Fruit fly (Drosophila melanogaster) whole organism, wandering third instar larva: ENCODE measurements around the gene CG16717.

Source experiments
- CrebA ChIP-seq: fragments of 200-800 bp; sonication (Bioruptor generic); optimal IDR thresholded peaks from 2 replicates; lab custom pipeline; 2016; ENCODE audit warnings: missing biosample characterization, mild to moderate bottlenecking, missing genetic modification characterization, borderline replicate concordance
- Dfd ChIP-seq: fragments of >200 bp; optimal IDR thresholded peaks from 2 replicates; lab custom pipeline; 2017; ENCODE audit warnings: missing biosample characterization, missing genetic modification characterization
- Dif ChIP-seq: fragments of 200-275, 200-300 bp; sonication (Bioruptor generic); optimal IDR thresholded peaks from 2 replicates; lab custom pipeline; 2018; ENCODE audit warnings: missing biosample characterization, missing genetic modification characterization; ENCODE audit not compliant: partially characterized antibody
- GATAd ChIP-seq: sonication (Bioruptor generic); optimal IDR thresholded peaks from 2 replicates; lab custom pipeline; 2016; ENCODE audit warnings: missing biosample characterization, missing genetic modification characterization
- Vsx2 ChIP-seq: fragments of 200-300, 225-300 bp; sonication (Bioruptor generic); optimal IDR thresholded peaks from 2 replicates; lab custom pipeline; 2018; ENCODE audit warnings: missing biosample characterization, missing genetic modification characterization; ENCODE audit not compliant: partially characterized antibody
- dl ChIP-seq, 2 experiments: fragments of 175-275, 200-275 bp in 1 of 2; fragments of 200-275 bp in 1 of 2; sonication (Bioruptor generic); optimal IDR thresholded peaks; lab custom pipeline; 2018; ENCODE audit warnings: mild to moderate bottlenecking in 2 of 2, missing biosample characterization in 2 of 2, missing genetic modification characterization in 2 of 2, moderate library complexity in 2 of 2; ENCODE audit not compliant: partially characterized antibody in 2 of 2, insufficient read depth in 1 of 2
- dmrt93B ChIP-seq: fragments of 200-800 bp; sonication (Bioruptor generic); optimal IDR thresholded peaks from 2 replicates; lab custom pipeline; 2018; ENCODE audit warnings: missing biosample characterization, mild to moderate bottlenecking, missing genetic modification characterization
- psq ChIP-seq: fragments of 200-800 bp; sonication (Bioruptor generic); optimal IDR thresholded peaks from 3 replicates; lab custom pipeline; 2017; ENCODE audit warnings: missing biosample characterization, mild to moderate bottlenecking, missing genetic modification characterization, moderate library complexity
- usp ChIP-seq: fragments of >200 bp; optimal IDR thresholded peaks from 2 replicates; lab custom pipeline; 2017; ENCODE audit warnings: missing biosample characterization, missing genetic modification characterization

- TF ChIP-seq dmrt93B (GFP tag; lab: Kevin White, UChicago), result no peak
- TF ChIP-seq usp, result no peak
- TF ChIP-seq GATAd (GFP tag; lab: Kevin White, UChicago), result no peak
- TF ChIP-seq Vsx2 (GFP tag; lab: Kevin White, UChicago), result no peak
- no peak for TF ChIP-seq CrebA (GFP tag; lab: Kevin White, UChicago)
- TF ChIP-seq Dif, result no peak
- no peak for TF ChIP-seq Dfd (GFP tag; lab: Kevin White, UChicago)
- TF ChIP-seq dl (GFP tag; optimal IDR thresholded peaks at IDR 0.05; lab: Kevin White, UChicago; ENCODE audit: insufficient read depth in 1 of 2, partially characterized antibody in 2 of 2), result no peak
- no peak for TF ChIP-seq psq (GFP tag; lab: Kevin White, UChicago)
Observed at dm6 chr3L:9720102-9720501, 41.1 kb downstream of the CG16717 start.
